Fruit fly (Drosophila melanogaster) whole organism, embryonic: Measurements from ENCODE around the gene CG33217.

Experiments used
- Asciz ChIP-seq: fragments of 200-800 bp; sonication (Bioruptor generic); optimal IDR thresholded peaks from 2 replicates; lab custom pipeline; 2017; ENCODE audit warnings: missing biosample characterization, mild to moderate bottlenecking, missing genetic modification characterization, missing genetic modification reagents
- B-H2 ChIP-seq: fragments of 200-800 bp; sonication (Bioruptor generic); optimal IDR thresholded peaks from 2 replicates; lab custom pipeline; 2018; ENCODE audit warnings: missing biosample characterization, mild to moderate bottlenecking, missing genetic modification characterization
- CG10431 ChIP-seq: fragments of 200-800 bp; sonication (Bioruptor generic); optimal IDR thresholded peaks from 3 replicates; lab custom pipeline; 2018; ENCODE audit warnings: missing biosample characterization, mild to moderate bottlenecking, missing genetic modification characterization
- CG10543 ChIP-seq: fragments of 200-800 bp; sonication (Bioruptor generic); optimal IDR thresholded peaks from 3 replicates; lab custom pipeline; 2017; ENCODE audit warnings: missing biosample characterization, mild to moderate bottlenecking, missing genetic modification characterization, moderate library complexity
- CG10654 ChIP-seq: fragments of 200-800 bp; sonication (Bioruptor generic); optimal IDR thresholded peaks from 2 replicates; lab custom pipeline; 2016; ENCODE audit warnings: missing biosample characterization, missing genetic modification characterization
- CG11723 ChIP-seq: fragments of 200-800 bp; sonication (Bioruptor generic); optimal IDR thresholded peaks from 2 replicates; lab custom pipeline; 2017; ENCODE audit warnings: missing biosample characterization, mild to moderate bottlenecking, missing genetic modification characterization
- CG13775 ChIP-seq: fragments of 200-800 bp; sonication (Bioruptor generic); optimal IDR thresholded peaks from 3 replicates; lab custom pipeline; 2017; ENCODE audit warnings: missing biosample characterization, mild to moderate bottlenecking, missing genetic modification characterization
- CG15479 ChIP-seq: fragments of 200-800 bp; sonication (Bioruptor generic); optimal IDR thresholded peaks from 3 replicates; lab custom pipeline; 2019; ENCODE audit warnings: missing biosample characterization, mild to moderate bottlenecking, missing genetic modification characterization, moderate library complexity
- CG16815 ChIP-seq: fragments of 200-800 bp; sonication (Bioruptor generic); optimal IDR thresholded peaks from 3 replicates; lab custom pipeline; 2017; ENCODE audit warnings: missing biosample characterization, mild to moderate bottlenecking, missing genetic modification characterization
- CG16863 ChIP-seq: fragments of 200-800 bp; sonication (Bioruptor generic); optimal IDR thresholded peaks from 3 replicates; lab custom pipeline; 2016; ENCODE audit warnings: missing biosample characterization, missing genetic modification characterization
- CG17385 ChIP-seq: fragments of 200-800 bp; sonication (Bioruptor generic); optimal IDR thresholded peaks from 3 replicates; lab custom pipeline; 2018; ENCODE audit warnings: missing biosample characterization, mild to moderate bottlenecking, missing genetic modification characterization
- CG17829 ChIP-seq: fragments of 200-800 bp; optimal IDR thresholded peaks from 2 replicates; lab custom pipeline; 2019; ENCODE audit warnings: missing biosample characterization, mild to moderate bottlenecking, missing genetic modification characterization, moderate library complexity
- CG18476 ChIP-seq: fragments of 200-800 bp; sonication (Bioruptor generic); optimal IDR thresholded peaks from 2 replicates; lab custom pipeline; 2016; ENCODE audit warnings: missing biosample characterization, mild to moderate bottlenecking, missing genetic modification characterization
- CG18764 ChIP-seq: fragments of 200-800 bp; sonication (Bioruptor generic); optimal IDR thresholded peaks from 3 replicates; lab custom pipeline; 2016; ENCODE audit warnings: missing biosample characterization, missing genetic modification characterization
- CG2116 ChIP-seq: fragments of 200-800 bp; sonication (Bioruptor generic); optimal IDR thresholded peaks from 3 replicates; lab custom pipeline; 2018; ENCODE audit warnings: missing biosample characterization, mild to moderate bottlenecking, missing genetic modification characterization
- CG30020 ChIP-seq: fragments of 200-800 bp; optimal IDR thresholded peaks from 2 replicates; lab custom pipeline; 2019; ENCODE audit warnings: missing biosample characterization, mild to moderate bottlenecking, missing genetic modification characterization, moderate library complexity
- CG33557 ChIP-seq: fragments of 200-800 bp; sonication (Bioruptor generic); optimal IDR thresholded peaks from 2 replicates; lab custom pipeline; 2019; ENCODE audit warnings: missing biosample characterization, mild to moderate bottlenecking, missing genetic modification characterization, moderate library complexity
- CG34376 ChIP-seq: fragments of 200-800 bp; sonication (Bioruptor generic); optimal IDR thresholded peaks from 2 replicates; lab custom pipeline; 2018; ENCODE audit warnings: missing biosample characterization, mild to moderate bottlenecking, missing genetic modification characterization
- CG4617 ChIP-seq: fragments of 200-800 bp; sonication (Bioruptor generic); optimal IDR thresholded peaks from 3 replicates; lab custom pipeline; 2016; ENCODE audit warnings: missing biosample characterization, missing genetic modification characterization, borderline replicate concordance
- CG6765 ChIP-seq: fragments of 200-800 bp; sonication (Bioruptor generic); optimal IDR thresholded peaks from 3 replicates; lab custom pipeline; 2017; ENCODE audit warnings: missing biosample characterization, mild to moderate bottlenecking, missing genetic modification characterization
- CG8089 ChIP-seq: fragments of 200-800 bp; sonication (Bioruptor generic); optimal IDR thresholded peaks from 3 replicates; lab custom pipeline; 2016; ENCODE audit warnings: missing biosample characterization, missing genetic modification characterization
- CG8281 ChIP-seq: fragments of 200-800 bp; sonication (Bioruptor generic); optimal IDR thresholded peaks from 2 replicates; lab custom pipeline; 2018; ENCODE audit warnings: missing biosample characterization, mild to moderate bottlenecking, missing genetic modification characterization, moderate library complexity
- CG8290 ChIP-seq, 3 experiments: fragments of 200-800 bp; sonication (Bioruptor generic); optimal IDR thresholded peaks; 2 replicates each; lab custom pipeline; 2016 to 2019; ENCODE audit warnings: missing biosample characterization in 3 of 3, missing genetic modification characterization in 3 of 3, mild to moderate bottlenecking in 2 of 3, moderate library complexity in 1 of 3
- Dfd ChIP-seq, 2 experiments: fragments of >200 bp; optimal IDR thresholded peaks; 2 replicates each; lab custom pipeline; 2017; ENCODE audit warnings: missing biosample characterization in 2 of 2, missing genetic modification characterization in 2 of 2
- Fer2 ChIP-seq: fragments of 200-800 bp; sonication (Bioruptor generic); optimal IDR thresholded peaks from 2 replicates; lab custom pipeline; 2018; ENCODE audit warnings: missing biosample characterization, mild to moderate bottlenecking, missing genetic modification characterization, moderate library complexity
- Fer3 ChIP-seq: fragments of 200-800 bp; sonication (Bioruptor generic); optimal IDR thresholded peaks from 2 replicates; lab custom pipeline; 2018; ENCODE audit warnings: missing biosample characterization, mild to moderate bottlenecking, missing genetic modification characterization, moderate library complexity
- Hand ChIP-seq: fragments of 200-800 bp; sonication (Bioruptor generic); optimal IDR thresholded peaks from 2 replicates; lab custom pipeline; 2017; ENCODE audit warnings: mild to moderate bottlenecking, missing biosample characterization, missing genetic modification reagents, missing genetic modification characterization
- HmgZ ChIP-seq: fragments of 200-800 bp; sonication (Bioruptor generic); optimal IDR thresholded peaks from 2 replicates; lab custom pipeline; 2018; ENCODE audit warnings: missing biosample characterization, mild to moderate bottlenecking, missing genetic modification characterization
- Hr3 ChIP-seq: fragments of 200-800 bp; sonication (Bioruptor generic); optimal IDR thresholded peaks from 3 replicates; lab custom pipeline; 2016; ENCODE audit warnings: missing biosample characterization, missing genetic modification characterization
- Max ChIP-seq: fragments of 200-800 bp; sonication (Bioruptor generic); optimal IDR thresholded peaks from 2 replicates; lab custom pipeline; 2016; ENCODE audit warnings: missing biosample characterization, mild to moderate bottlenecking, missing genetic modification characterization
- NC2β ChIP-seq: fragments of 200-800 bp; sonication (Bioruptor generic); optimal IDR thresholded peaks from 2 replicates; lab custom pipeline; 2016; ENCODE audit warnings: missing biosample characterization, missing genetic modification characterization
- NFAT ChIP-seq: fragments of 200-800 bp; sonication (Bioruptor generic); IDR thresholded peaks from 2 replicates; pipeline ENCODE4 v1.3.6; 2022; ENCODE audit warnings: missing biosample characterization, missing genetic modification characterization
- Nf-YA ChIP-seq: fragments of 200-800 bp; sonication (Bioruptor generic); IDR thresholded peaks from 2 replicates; pipeline ENCODE4 v1.3.6; 2022; ENCODE audit warnings: missing biosample characterization, missing genetic modification characterization
- bbx ChIP-seq: fragments of 200-800 bp; sonication (Bioruptor generic); IDR thresholded peaks from 2 replicates; pipeline ENCODE4 v1.3.6; 2022; ENCODE audit warnings: missing biosample characterization, missing genetic modification characterization; ENCODE audit not compliant: partially characterized antibody
- bigmax ChIP-seq: fragments of 200-800 bp; sonication (Bioruptor generic); optimal IDR thresholded peaks from 2 replicates; lab custom pipeline; 2018; ENCODE audit warnings: missing biosample characterization, mild to moderate bottlenecking, missing genetic modification characterization
- bsh ChIP-seq, 2 experiments: fragments of 200-800 bp; sonication (Bioruptor generic); optimal IDR thresholded peaks; 2 replicates each; lab custom pipeline; 2017 to 2018; ENCODE audit warnings: mild to moderate bottlenecking in 2 of 2, missing biosample characterization in 2 of 2, missing genetic modification characterization in 2 of 2, moderate library complexity in 1 of 2
- cad ChIP-seq: fragments of >200 bp; optimal IDR thresholded peaks from 2 replicates; lab custom pipeline; 2017; ENCODE audit warnings: missing biosample characterization, missing genetic modification characterization
- croc ChIP-seq: fragments of 200-800 bp; sonication (Bioruptor generic); conservative IDR thresholded peaks from 3 replicates; pipeline ENCODE4 v1.3.6; 2022; ENCODE audit warnings: missing biosample characterization, missing genetic modification characterization
- dmrt11E ChIP-seq: fragments of 200-800 bp; sonication (Bioruptor generic); optimal IDR thresholded peaks from 3 replicates; lab custom pipeline; 2018; ENCODE audit warnings: missing biosample characterization, mild to moderate bottlenecking, missing genetic modification characterization, moderate library complexity
- eve ChIP-seq, 2 experiments: fragments of >200 bp; optimal IDR thresholded peaks; 2 replicates each; lab custom pipeline; 2017; ENCODE audit warnings: missing biosample characterization in 2 of 2, missing genetic modification characterization in 2 of 2
- gro ChIP-seq: fragments of 200-800 bp; sonication (Bioruptor generic); optimal IDR thresholded peaks from 2 replicates; lab custom pipeline; 2016; ENCODE audit warnings: missing biosample characterization, missing genetic modification characterization
- jing ChIP-seq: fragments of 200-800 bp; sonication (Bioruptor generic); optimal IDR thresholded peaks from 2 replicates; lab custom pipeline; 2018; ENCODE audit warnings: missing biosample characterization, mild to moderate bottlenecking, missing genetic modification characterization
- knrl ChIP-seq: fragments of 200-800 bp; sonication (Bioruptor generic); IDR thresholded peaks from 3 replicates; pipeline ENCODE4 v1.3.6; 2022; ENCODE audit warnings: missing biosample characterization, missing genetic modification characterization; ENCODE audit not compliant: partially characterized antibody
- lbe ChIP-seq: fragments of 200-800 bp; sonication (Bioruptor generic); optimal IDR thresholded peaks from 2 replicates; lab custom pipeline; 2016; ENCODE audit warnings: missing biosample characterization, mild to moderate bottlenecking, missing genetic modification characterization
- lilli ChIP-seq: fragments of 200-800 bp; sonication (Bioruptor generic); optimal IDR thresholded peaks from 3 replicates; lab custom pipeline; 2016; ENCODE audit warnings: missing biosample characterization, missing genetic modification characterization
- nom ChIP-seq: fragments of 200-800 bp; sonication (Bioruptor generic); optimal IDR thresholded peaks from 2 replicates; lab custom pipeline; 2017; ENCODE audit warnings: missing biosample characterization, missing genetic modification characterization, mild to moderate bottlenecking, moderate library complexity, missing genetic modification reagents
- pfk ChIP-seq: fragments of 200-800 bp; sonication (Bioruptor generic); optimal IDR thresholded peaks from 2 replicates; lab custom pipeline; 2018; ENCODE audit warnings: missing biosample characterization, mild to moderate bottlenecking, missing genetic modification characterization, moderate library complexity
- ranshi ChIP-seq: fragments of 200-800 bp; sonication (Bioruptor generic); IDR thresholded peaks from 2 replicates; pipeline ENCODE4 v1.3.6; 2022; ENCODE audit warnings: missing biosample characterization, missing genetic modification characterization
- yki ChIP-seq: fragments of >200 bp; optimal IDR thresholded peaks from 3 replicates; lab custom pipeline; 2018
- zfh2 ChIP-seq: fragments of 200-800 bp; sonication (Bioruptor generic); optimal IDR thresholded peaks from 2 replicates; lab custom pipeline; 2016; ENCODE audit warnings: missing biosample characterization, missing genetic modification characterization

CG33217 gene

DNA sequence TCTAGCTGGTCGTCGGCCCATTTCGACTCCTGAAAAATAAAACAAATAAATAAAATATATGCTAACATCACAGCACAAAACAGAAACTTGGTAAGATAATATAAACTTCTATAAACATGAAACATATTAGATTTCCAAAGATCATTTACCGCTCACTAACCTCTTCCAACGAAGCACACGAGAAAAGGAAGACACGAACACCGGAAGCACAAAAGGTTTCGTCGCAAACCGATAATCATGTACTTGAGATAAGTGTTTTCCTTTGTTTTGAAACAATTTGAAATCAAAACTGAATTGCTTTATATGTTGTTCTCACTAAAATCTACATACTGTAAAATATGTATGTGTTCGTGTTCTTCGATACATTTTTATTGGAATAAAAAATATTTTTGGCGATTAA, 30.5 kb upstream of the CG33217 start, which contains the start of gene RpL10 (continued):
- peak; percentile 94 for TF ChIP-seq CG11723 (GFP tag; lab: Kevin White, UChicago)
- TF ChIP-seq croc (GFP tag; lab: Robert Waterston, UW), result peak; percentile 40; the same call in 2 of the 3 replicates
- TF ChIP-seq bigmax (GFP tag; lab: Kevin White, UChicago), result peak; percentile 54
- TF ChIP-seq Hr3, result peak; percentile 6
- TF ChIP-seq CG16815 (GFP tag; lab: Kevin White, UChicago), result no peak
- peak; percentile 44 for TF ChIP-seq gro (GFP tag; lab: Kevin White, UChicago)
- no peak for TF ChIP-seq Nf-YA (GFP tag; lab: Robert Waterston, UW)
- no peak for TF ChIP-seq ranshi (GFP tag; lab: Robert Waterston, UW)
- peak; percentile 61 for TF ChIP-seq Fer3 (tag; lab: Kevin White, UChicago)
- TF ChIP-seq Hand (GFP tag; lab: Kevin White, UChicago), result no peak
- no peak for TF ChIP-seq cad (GFP tag; lab: Kevin White, UChicago)
- TF ChIP-seq Asciz (GFP tag; lab: Kevin White, UChicago), result peak; percentile 36
- TF ChIP-seq CG17829 (tag; lab: Kevin White, UChicago), result peak; percentile 42
- peak; percentile 77 for TF ChIP-seq NC2β (GFP tag; lab: Kevin White, UChicago)
- TF ChIP-seq CG2116 (GFP tag; lab: Kevin White, UChicago), result peak; percentile 44
- TF ChIP-seq bsh (GFP tag; optimal IDR thresholded peaks at IDR 0.05; lab: Kevin White, UChicago), result peak in 1 of 2 experiments; percentile 41
- no peak for TF ChIP-seq CG15479 (GFP tag; lab: Kevin White, UChicago)
- TF ChIP-seq CG8290 (GFP tag; optimal IDR thresholded peaks at IDR 0.05; lab: Kevin White, UChicago), result peak; percentile 66
- peak; percentile 25 to 82 for TF ChIP-seq CG8290 (tag; optimal IDR thresholded peaks at IDR 0.05; lab: Kevin White, UChicago)
- TF ChIP-seq lilli, result peak; percentile 31
- peak; percentile 74 for TF ChIP-seq CG8089 (GFP tag; lab: Kevin White, UChicago)
- peak; percentile 92 for TF ChIP-seq pfk (GFP tag; lab: Kevin White, UChicago)
- peak; percentile 61 for TF ChIP-seq CG17385 (GFP tag; lab: Kevin White, UChicago)
- TF ChIP-seq CG10654 (GFP tag; lab: Kevin White, UChicago), result peak; percentile 38
- no peak for TF ChIP-seq CG10543 (GFP tag; lab: Kevin White, UChicago)
- peak; percentile 72 for TF ChIP-seq B-H2
- no peak for TF ChIP-seq CG8281 (tag; lab: Kevin White, UChicago)
- TF ChIP-seq CG34376 (GFP tag; lab: Kevin White, UChicago), result peak; percentile 48
- peak; percentile 14 for TF ChIP-seq CG33557
- peak; percentile 4 for TF ChIP-seq Max (GFP tag; lab: Kevin White, UChicago)
- TF ChIP-seq CG18476 (GFP tag; lab: Kevin White, UChicago), result no peak
- TF ChIP-seq CG18764 (GFP tag; lab: Kevin White, UChicago), result peak; percentile 14
- TF ChIP-seq CG13775 (GFP tag; lab: Kevin White, UChicago), result peak; percentile 33
- 0 out of 2 replicates have a peak, but pooled peaks have one; percentile 14 for TF ChIP-seq bbx
- TF ChIP-seq NFAT (GFP tag; lab: Robert Waterston, UW), result no peak
- peak; percentile 21 for TF ChIP-seq CG6765
- TF ChIP-seq HmgZ, result peak; percentile 61
- TF ChIP-seq Dfd (GFP tag; optimal IDR thresholded peaks at IDR 0.05; lab: Kevin White, UChicago), result peak in 1 of 2 experiments; percentile 37
- TF ChIP-seq lbe (GFP tag; lab: Kevin White, UChicago), result no peak
- peak; percentile 44 for TF ChIP-seq dmrt11E (tag; lab: Kevin White, UChicago)
- TF ChIP-seq Fer2 (tag; lab: Kevin White, UChicago), result peak; percentile 44
- TF ChIP-seq knrl, result no peak; the same call in 2 of the 3 replicates
- no peak for TF ChIP-seq jing
- peak in 1 of 2 experiments; percentile 72 for TF ChIP-seq eve (GFP tag; optimal IDR thresholded peaks at IDR 0.05; lab: Kevin White, UChicago)
- TF ChIP-seq zfh2 (GFP tag; lab: Kevin White, UChicago), result peak; percentile 13
- TF ChIP-seq CG16863 (GFP tag; lab: Kevin White, UChicago), result peak; percentile 16
- peak; percentile 57 for TF ChIP-seq CG4617
- peak; percentile 66 for TF ChIP-seq nom (GFP tag; lab: Kevin White, UChicago)
- peak; percentile 99 for TF ChIP-seq CG30020 (tag; lab: Kevin White, UChicago)
- TF ChIP-seq CG10431, result peak; percentile 51
- TF ChIP-seq yki (lab: Kevin White, UChicago), result no peak
